Fruit fly (Drosophila melanogaster): Measurements from ENCODE around the gene CG33647.

Gene CG33647

DNA sequence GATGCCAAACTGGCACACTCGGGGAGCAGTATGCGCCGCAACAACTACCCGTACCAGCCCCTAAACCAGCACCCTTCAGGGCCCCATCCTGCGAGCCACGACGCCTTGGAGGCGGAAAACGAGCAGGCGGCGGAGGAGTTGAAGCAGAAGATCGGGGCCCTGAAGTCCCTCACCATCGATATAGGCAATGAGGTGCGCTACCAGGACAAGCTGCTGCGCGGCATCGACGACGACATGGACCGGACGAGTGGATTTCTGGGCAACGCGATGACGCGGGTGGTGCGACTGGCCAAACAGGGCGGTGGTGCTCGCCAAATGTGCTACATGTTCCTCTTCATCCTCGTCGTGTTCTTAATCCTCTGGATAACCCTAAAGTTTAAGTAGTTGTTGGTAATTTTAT, 25.6 kb downstream of the CG33647 start:
- TF ChIP-seq Myc (optimal IDR thresholded peaks at IDR 0.05) (no peak), insv (optimal IDR thresholded peaks at IDR 0.05) (no peak), h (optimal IDR thresholded peaks at IDR 0.05) (no peak), Sin3A (optimal IDR thresholded peaks at IDR 0.05) (no peak), psq (optimal IDR thresholded peaks at IDR 0.05) (no peak), ttk (optimal IDR thresholded peaks at IDR 0.05) (no peak)

DNA sequence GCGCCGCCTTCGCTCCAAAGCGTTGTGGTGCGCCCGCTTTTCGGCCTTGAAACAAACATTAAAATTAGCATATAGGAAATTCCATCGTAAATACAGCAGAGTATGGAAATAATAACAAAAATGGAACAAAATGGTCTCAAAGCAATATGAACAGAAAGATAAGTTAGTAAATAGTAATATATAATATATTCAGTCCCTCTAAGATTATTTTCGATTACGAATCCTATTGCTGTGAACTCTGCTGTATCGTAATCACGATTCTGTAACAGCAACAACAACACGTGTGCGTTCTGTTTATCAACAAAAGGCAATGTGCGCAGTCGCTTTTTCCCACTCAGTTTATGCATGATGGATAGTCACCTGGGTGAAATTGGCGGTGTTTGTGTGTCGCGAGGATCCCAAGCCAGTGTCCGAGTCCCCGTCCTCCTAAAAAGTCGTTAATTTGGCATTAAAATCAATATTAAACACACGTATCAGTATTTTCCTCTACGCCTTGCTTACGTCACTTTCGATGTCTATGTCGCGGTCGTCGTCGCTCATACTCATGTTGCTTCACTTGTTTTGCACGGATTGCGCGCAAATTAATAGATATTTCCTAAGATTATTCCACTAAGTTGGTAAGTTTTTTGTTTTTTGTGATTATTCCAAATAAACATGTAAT, 27.4 kb downstream of the CG33647 start, which contains the start of the genes CG42374 and Mettl5:
TSS of gene CG42374 (plus strand) at position 287 of the 661 bp plus-strand sequence.
TSS of gene Mettl5 (plus strand) at position 287 of the 661 bp plus-strand sequence.
- TF ChIP-seq psq (optimal IDR thresholded peaks at IDR 0.05) (no peak), h (optimal IDR thresholded peaks at IDR 0.05) (no peak), ttk (optimal IDR thresholded peaks at IDR 0.05) (no peak)

DNA sequence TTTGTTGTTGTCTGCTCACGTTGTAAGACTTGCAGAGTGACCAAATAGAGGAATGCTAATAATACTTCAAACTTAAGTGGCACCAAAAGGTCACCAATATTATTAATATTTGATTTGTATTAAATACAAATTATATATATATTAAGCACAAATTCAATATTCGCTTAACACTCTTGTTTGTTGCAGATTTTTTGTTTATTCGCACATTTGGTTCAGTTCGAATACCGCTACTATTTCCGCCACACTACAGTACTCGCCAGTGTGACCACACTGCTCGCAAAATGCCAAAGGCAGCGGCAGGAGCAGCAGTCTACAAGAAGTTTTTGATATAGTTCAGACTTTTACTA, 28.0 kb downstream of the CG33647 start, which contains the start of gene Max:
TSS of gene Max (minus strand) at position 44 of the 347 bp plus-strand sequence.
- TF ChIP-seq Myc (optimal IDR thresholded peaks at IDR 0.05) (no peak), Sin3A (optimal IDR thresholded peaks at IDR 0.05) (no peak), insv (optimal IDR thresholded peaks at IDR 0.05) (no peak), ttk (optimal IDR thresholded peaks at IDR 0.05) (no peak), psq (optimal IDR thresholded peaks at IDR 0.05) (no peak), h (optimal IDR thresholded peaks at IDR 0.05) (no peak)

DNA sequence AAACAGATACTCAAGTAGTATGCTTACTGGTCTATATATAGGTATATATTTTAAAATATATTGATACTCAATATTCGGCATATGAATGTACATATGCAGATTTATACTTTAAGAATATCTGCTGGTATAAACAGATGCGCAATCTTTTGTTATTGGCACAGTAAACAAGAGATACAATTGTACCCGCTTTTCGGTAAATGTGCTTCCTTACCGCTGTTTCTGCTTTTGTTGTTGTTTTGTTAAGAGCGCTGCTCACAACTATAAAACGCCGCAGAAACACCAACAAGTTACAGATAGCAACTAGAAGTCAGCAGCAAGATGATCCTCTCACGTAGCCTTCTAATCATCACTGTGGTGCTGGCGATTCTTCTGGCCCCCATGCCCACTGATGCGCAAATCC, 29.6 kb downstream of the CG33647 start, which contains the start of gene CG45081:
TSS of gene CG45081 (plus strand) at position 301 of the 400 bp plus-strand sequence.
- TF ChIP-seq ttk (optimal IDR thresholded peaks at IDR 0.05) (no peak), Sin3A (optimal IDR thresholded peaks at IDR 0.05) (no peak), insv (optimal IDR thresholded peaks at IDR 0.05) (no peak), psq (optimal IDR thresholded peaks at IDR 0.05) (no peak), h (optimal IDR thresholded peaks at IDR 0.05) (no peak), Myc (optimal IDR thresholded peaks at IDR 0.05) (no peak)

DNA sequence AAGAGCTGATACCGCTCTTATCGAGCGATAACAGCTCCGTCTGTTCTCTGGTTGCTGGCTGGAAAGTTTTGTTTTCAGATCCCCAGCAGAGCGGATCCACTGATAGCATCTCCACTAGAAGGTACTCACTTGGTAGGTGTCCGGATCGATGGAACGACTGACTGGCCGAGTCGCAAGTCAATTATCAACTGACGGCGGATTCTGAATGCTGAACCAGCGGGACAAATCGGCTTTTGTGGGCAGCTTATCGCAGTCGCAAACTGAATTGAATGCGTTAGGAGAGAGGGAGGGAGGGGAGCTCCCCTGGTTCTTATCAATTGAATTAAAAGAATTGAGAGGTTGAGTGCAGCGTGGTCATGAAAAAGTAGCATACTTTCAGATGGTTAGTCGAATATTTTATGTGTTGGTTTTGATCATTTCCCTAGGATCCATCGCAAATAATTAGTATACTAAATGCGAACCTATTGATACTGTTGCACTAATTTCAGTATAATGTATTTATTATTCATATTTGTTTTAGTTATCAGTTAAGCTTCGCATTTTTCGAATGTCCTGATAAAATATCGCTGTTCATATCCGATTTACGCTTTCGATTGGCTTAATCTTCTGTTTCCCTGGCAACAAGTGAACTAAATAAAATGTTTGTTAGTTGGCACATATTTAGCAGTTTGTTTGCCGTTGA, 32.7 kb downstream of the CG33647 start, which contains the start of the genes Aldh7A1 and CG14085:
TSS of gene Aldh7A1 (minus strand) at position 194 of the 682 bp plus-strand sequence.
TSS of gene CG14085 (plus strand) at position 632 of the 682 bp plus-strand sequence.
- TF ChIP-seq psq (optimal IDR thresholded peaks at IDR 0.05) (no peak), h (optimal IDR thresholded peaks at IDR 0.05) (no peak), insv (optimal IDR thresholded peaks at IDR 0.05) (no peak), ttk (optimal IDR thresholded peaks at IDR 0.05) (no peak), Myc (optimal IDR thresholded peaks at IDR 0.05) (no peak), Sin3A (optimal IDR thresholded peaks at IDR 0.05) (no peak)

DNA sequence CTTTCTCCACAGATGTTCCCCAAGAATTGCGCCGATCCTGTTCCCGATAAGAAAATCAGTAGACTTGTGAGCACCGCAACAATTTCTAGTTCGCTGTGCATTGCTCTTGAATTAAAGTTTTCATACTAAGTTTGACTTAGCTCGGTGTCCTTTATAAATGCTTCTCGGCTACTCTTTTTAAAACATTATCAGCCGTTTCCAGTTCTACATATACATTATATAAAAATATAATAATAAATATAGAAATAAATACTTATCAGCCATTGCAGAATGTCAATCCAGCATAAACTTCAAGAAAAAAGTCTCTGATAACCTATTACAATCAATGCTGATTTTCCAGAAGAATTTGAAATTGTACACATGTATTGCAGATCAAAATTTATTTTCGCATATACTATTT, 34.4 kb downstream of the CG33647 start, which contains the start of gene CG14088:
TSS of gene CG14088 (minus strand) at position 101 of the 400 bp plus-strand sequence.
- TF ChIP-seq ttk (optimal IDR thresholded peaks at IDR 0.05) (no peak), insv (optimal IDR thresholded peaks at IDR 0.05) (no peak), psq (optimal IDR thresholded peaks at IDR 0.05) (no peak), Sin3A (optimal IDR thresholded peaks at IDR 0.05) (no peak)

DNA sequence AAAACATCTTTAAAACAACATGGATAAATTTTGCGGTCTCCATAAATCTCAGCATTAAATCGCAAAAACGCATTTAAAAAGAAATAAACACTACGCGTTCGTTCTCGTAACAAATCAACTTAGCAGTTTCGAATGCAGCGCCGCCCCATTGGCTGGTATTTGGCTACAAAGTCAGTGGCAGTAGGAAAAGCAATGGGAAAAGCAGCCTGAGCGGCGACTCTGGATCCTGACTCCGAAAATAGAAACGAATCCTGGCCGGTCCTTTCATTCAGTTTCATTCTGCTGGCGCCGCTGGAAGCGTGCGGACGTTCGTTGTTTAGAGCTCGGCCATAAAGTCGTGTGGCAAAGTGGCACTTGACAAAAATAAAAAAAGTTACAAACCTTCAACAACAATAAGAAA, 39.3 kb downstream of the CG33647 start, which contains the start of gene CG14086:
TSS of gene CG14086 (plus strand) at position 301 of the 400 bp plus-strand sequence.
- no peak for TF ChIP-seq Myc (optimal IDR thresholded peaks at IDR 0.05)
- no peak for TF ChIP-seq psq (optimal IDR thresholded peaks at IDR 0.05)
- no peak for TF ChIP-seq h (optimal IDR thresholded peaks at IDR 0.05)
- no peak for TF ChIP-seq insv (optimal IDR thresholded peaks at IDR 0.05)
- TF ChIP-seq Sin3A (optimal IDR thresholded peaks at IDR 0.05) = no peak
- TF ChIP-seq ttk (optimal IDR thresholded peaks at IDR 0.05) = no peak

DNA sequence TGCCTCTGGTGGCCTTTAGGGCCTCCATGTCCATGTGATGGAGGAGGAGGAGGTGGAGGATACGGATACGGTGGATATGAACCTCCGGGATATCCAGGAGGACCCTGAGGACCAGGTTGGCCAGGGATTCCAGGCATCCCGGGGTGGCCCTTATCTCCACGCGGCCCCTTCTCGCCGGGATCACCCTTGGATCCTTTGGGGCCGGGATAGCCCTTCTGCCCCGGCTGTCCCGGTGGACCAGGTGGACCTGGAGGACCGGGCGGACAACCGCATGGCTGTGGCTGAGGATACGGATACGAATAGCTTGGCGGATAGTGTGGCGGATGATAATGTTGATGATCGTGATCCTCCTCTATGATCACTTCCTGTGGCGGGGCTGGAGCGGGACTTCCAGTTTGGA, 44.1 kb downstream of the CG33647 start:
- no peak for TF ChIP-seq h (optimal IDR thresholded peaks at IDR 0.05)
- no peak for TF ChIP-seq Sin3A (optimal IDR thresholded peaks at IDR 0.05)
- TF ChIP-seq insv (optimal IDR thresholded peaks at IDR 0.05) = no peak
- TF ChIP-seq ttk (optimal IDR thresholded peaks at IDR 0.05) = no peak
- TF ChIP-seq Myc (optimal IDR thresholded peaks at IDR 0.05) = no peak
- no peak for TF ChIP-seq psq (optimal IDR thresholded peaks at IDR 0.05)

DNA sequence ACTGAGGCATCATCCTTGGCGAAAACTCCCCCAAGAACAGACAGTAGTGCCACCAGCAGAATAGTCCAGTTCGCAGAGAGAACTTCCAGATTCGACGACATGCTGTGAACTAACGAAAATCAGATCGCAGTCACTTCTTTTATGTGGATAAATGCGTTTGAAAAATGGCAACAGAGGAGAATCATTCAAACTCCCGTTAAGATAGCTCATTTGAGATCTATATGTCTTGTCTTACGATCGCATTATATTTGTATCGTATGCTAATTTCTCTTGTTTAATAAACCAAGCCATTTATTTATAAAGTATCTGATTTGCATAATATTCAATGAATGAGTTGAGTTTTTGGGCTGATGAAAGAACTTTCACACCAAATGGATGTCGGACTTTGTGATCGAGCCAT, 44.5 kb downstream of the CG33647 start, which contains the start of gene CG14089:
TSS of gene CG14089 (minus strand) at position 101 of the 400 bp plus-strand sequence.
- TF ChIP-seq Sin3A (optimal IDR thresholded peaks at IDR 0.05) (no peak), insv (optimal IDR thresholded peaks at IDR 0.05) (no peak), ttk (optimal IDR thresholded peaks at IDR 0.05) (no peak), h (optimal IDR thresholded peaks at IDR 0.05) (no peak), Myc (optimal IDR thresholded peaks at IDR 0.05) (no peak), psq (optimal IDR thresholded peaks at IDR 0.05) (no peak)

Measured in Kc167 (cell line).